Worm (Caenorhabditis elegans) whole organism, L1 larva: Measurements from ENCODE around the gene ZK354.6.
"Not testable (repeated sequence)": the region's sequence is repeated elsewhere in the genome, so short reads cannot be mapped to it uniquely, and the experiment has no call there.

ENCODE experiments used
- C04F5.9 ChIP-seq: sonication (generic microtip); optimal IDR thresholded peaks from 2 replicates; lab custom pipeline; 2016; ENCODE audit warnings: missing genetic modification characterization, missing compliant biosample characterization
- C16A3.4 ChIP-seq: fragments of 150-350 bp; optimal IDR thresholded peaks from 2 replicates; lab custom pipeline; 2014; ENCODE audit warnings: missing biosample characterization, missing genetic modification characterization
- C34B4.2 ChIP-seq: sonication (generic microtip); optimal IDR thresholded peaks from 2 replicates; lab custom pipeline; 2017; ENCODE audit warnings: mild to moderate bottlenecking, missing genetic modification characterization, missing compliant biosample characterization
- F16B12.6 ChIP-seq: fragments of 150-350 bp; optimal IDR thresholded peaks from 2 replicates; lab custom pipeline; 2014; ENCODE audit warnings: missing biosample characterization, missing genetic modification characterization
- alr-1 ChIP-seq: fragments of 200-800 bp; sonication (Bioruptor generic); optimal IDR thresholded peaks from 2 replicates; lab custom pipeline; 2018; ENCODE audit warnings: borderline replicate concordance, mild to moderate bottlenecking, missing genetic modification characterization, missing compliant biosample characterization
- ceh-82 ChIP-seq, 3 experiments: fragments of 150-350 bp in 1 of 3; sonication (generic microtip) in 2 of 3; optimal IDR thresholded peaks; 2 replicates each; lab custom pipeline; 2014 to 2017; ENCODE audit warnings: missing biosample characterization in 3 of 3, missing genetic modification characterization in 3 of 3
- ceh-90 ChIP-seq: sonication (generic microtip); optimal IDR thresholded peaks from 2 replicates; lab custom pipeline; 2016; ENCODE audit warnings: missing genetic modification characterization, missing compliant biosample characterization
- dpl-1 ChIP-seq, 3 experiments: fragments of 150-350 bp in 2 of 3; sonication (generic microtip) in 1 of 3; optimal IDR thresholded peaks; 2 replicates each; lab custom pipeline; 2014 to 2017; ENCODE audit warnings: missing biosample characterization in 3 of 3, missing genetic modification characterization in 3 of 3, missing genetic modification reagents in 3 of 3
- efl-1 ChIP-seq, 4 experiments: fragments of 150-350 bp; optimal IDR thresholded peaks in 3 of 4; peaks in 1 of 4; 1 replicate in 1 of 4; 2 replicates in 3 of 4; lab custom pipeline; 2014; ENCODE audit warnings: missing biosample characterization in 2 of 4, missing genetic modification characterization in 2 of 4, missing genetic modification reagents in 2 of 4
- elt-2 ChIP-seq: sonication (generic microtip); optimal IDR thresholded peaks from 2 replicates; lab custom pipeline; 2016; ENCODE audit warnings: missing genetic modification characterization, mild to moderate bottlenecking, inconsistent platforms, missing compliant biosample characterization, missing genetic modification reagents
- elt-3 ChIP-seq, 6 experiments: fragments of 150-350 bp in 1 of 6; sonication (generic microtip); optimal IDR thresholded peaks; 2 replicates each; lab custom pipeline; 2017 to 2018; ENCODE audit warnings: missing biosample characterization in 6 of 6, missing genetic modification characterization in 6 of 6, inconsistent platforms in 1 of 6
- ets-5 ChIP-seq: fragments of 200-800 bp; sonication (Bioruptor generic); IDR thresholded peaks from 2 replicates; pipeline ENCODE4 v1.3.6; 2022; ENCODE audit warnings: missing genetic modification characterization, missing compliant biosample characterization
- fkh-10 ChIP-seq: sonication (generic microtip); optimal IDR thresholded peaks from 2 replicates; lab custom pipeline; 2017; ENCODE audit warnings: missing biosample characterization, missing genetic modification reagents, missing genetic modification characterization
- grh-1 ChIP-seq: fragments of 200-800 bp; sonication (Bioruptor generic); IDR thresholded peaks from 2 replicates; pipeline ENCODE4 v1.3.6; 2022; ENCODE audit warnings: missing genetic modification reagents, missing genetic modification characterization, missing compliant biosample characterization
- hlh-17 ChIP-seq: fragments of 200-800 bp; sonication (Bioruptor generic); optimal IDR thresholded peaks from 2 replicates; lab custom pipeline; 2018; ENCODE audit warnings: missing genetic modification characterization, mild to moderate bottlenecking, missing compliant biosample characterization, moderate library complexity, borderline replicate concordance
- hpl-2 ChIP-seq: fragments of 150-350 bp; optimal IDR thresholded peaks from 2 replicates; lab custom pipeline; 2014; ENCODE audit warnings: missing biosample characterization, missing genetic modification reagents, missing genetic modification characterization
- lin-14 ChIP-seq: fragments of 200-800 bp; sonication (Bioruptor generic); optimal IDR thresholded peaks from 2 replicates; lab custom pipeline; 2018; ENCODE audit warnings: mild to moderate bottlenecking, missing genetic modification characterization, moderate library complexity, missing compliant biosample characterization
- lin-15B ChIP-seq: fragments of 150-350 bp; sonication (generic microtip); optimal IDR thresholded peaks from 3 replicates; lab custom pipeline; 2014; ENCODE audit warnings: missing biosample characterization, missing genetic modification characterization
- lin-39 ChIP-seq: fragments of 150-350 bp; optimal IDR thresholded peaks from 2 replicates; lab custom pipeline; 2014; ENCODE audit warnings: missing biosample characterization, missing genetic modification reagents, missing genetic modification characterization
- mab-9 ChIP-seq: fragments of 200-800 bp; sonication (Bioruptor generic); IDR thresholded peaks from 2 replicates; pipeline ENCODE4 v1.3.6; 2022; ENCODE audit warnings: missing genetic modification reagents, missing genetic modification characterization, missing compliant biosample characterization
- mdl-1 ChIP-seq, 2 experiments: fragments of 150-350 bp; optimal IDR thresholded peaks; 2 replicates each; lab custom pipeline; 2014 to 2017; ENCODE audit warnings: missing biosample characterization in 2 of 2, missing genetic modification characterization in 2 of 2, inconsistent platforms in 1 of 2
- nhr-19 ChIP-seq: fragments of 200-800 bp; sonication (Bioruptor generic); conservative IDR thresholded peaks from 2 replicates; pipeline ENCODE4 v1.3.6; 2022; ENCODE audit warnings: missing genetic modification characterization, missing compliant biosample characterization
- nhr-71 ChIP-seq: sonication (generic microtip); optimal IDR thresholded peaks from 2 replicates; lab custom pipeline; 2016; ENCODE audit warnings: mild to moderate bottlenecking, missing genetic modification characterization, moderate library complexity, missing compliant biosample characterization
- nhr-84 ChIP-seq: sonication (generic microtip); optimal IDR thresholded peaks from 2 replicates; lab custom pipeline; 2017; ENCODE audit warnings: missing biosample characterization, missing genetic modification characterization
- nhr-90 ChIP-seq: sonication (generic microtip); optimal IDR thresholded peaks from 2 replicates; lab custom pipeline; 2016; ENCODE audit warnings: mild to moderate bottlenecking, missing genetic modification characterization, missing compliant biosample characterization; ENCODE audit not compliant: poor library complexity
- rnt-1 ChIP-seq: sonication (generic microtip); optimal IDR thresholded peaks from 2 replicates; lab custom pipeline; 2016; ENCODE audit warnings: mild to moderate bottlenecking, missing genetic modification characterization, moderate library complexity, missing compliant biosample characterization
- snpc-4 ChIP-seq: fragments of 150-350 bp; optimal IDR thresholded peaks from 2 replicates; lab custom pipeline; 2014; ENCODE audit warnings: missing biosample characterization, missing genetic modification characterization
- snu-23 ChIP-seq: sonication (generic microtip); optimal IDR thresholded peaks from 2 replicates; lab custom pipeline; 2016; ENCODE audit warnings: missing genetic modification characterization, missing compliant biosample characterization
- sox-4 ChIP-seq: sonication (generic microtip); optimal IDR thresholded peaks from 2 replicates; lab custom pipeline; 2016; ENCODE audit warnings: missing genetic modification characterization, missing compliant biosample characterization
- sptf-1 ChIP-seq: fragments of 150-350 bp; optimal IDR thresholded peaks from 2 replicates; lab custom pipeline; 2014; ENCODE audit warnings: missing biosample characterization, missing genetic modification characterization
- swsn-7 ChIP-seq: sonication (generic microtip); optimal IDR thresholded peaks from 2 replicates; lab custom pipeline; 2016; ENCODE audit warnings: missing genetic modification characterization, missing compliant biosample characterization
- tbx-2 ChIP-seq: sonication (generic microtip); optimal IDR thresholded peaks from 2 replicates; lab custom pipeline; 2016; ENCODE audit warnings: missing genetic modification characterization, missing compliant biosample characterization
- unc-30 ChIP-seq: sonication (generic microtip); optimal IDR thresholded peaks from 2 replicates; lab custom pipeline; 2017; ENCODE audit warnings: missing biosample characterization, missing genetic modification characterization
- unc-86 ChIP-seq: sonication (generic microtip); optimal IDR thresholded peaks from 2 replicates; lab custom pipeline; 2016; ENCODE audit warnings: missing genetic modification characterization, missing compliant biosample characterization
- xbp-1 ChIP-seq: sonication (generic microtip); optimal IDR thresholded peaks from 2 replicates; lab custom pipeline; 2016; ENCODE audit warnings: missing genetic modification characterization, missing compliant biosample characterization
- zag-1 ChIP-seq: fragments of 150-350 bp; optimal IDR thresholded peaks from 2 replicates; lab custom pipeline; 2014; ENCODE audit warnings: missing biosample characterization, missing genetic modification characterization
- ztf-11 ChIP-seq, 2 experiments: sonication (generic microtip); optimal IDR thresholded peaks; 2 replicates each; lab custom pipeline; 2016 to 2017; ENCODE audit warnings: missing genetic modification characterization in 2 of 2, missing biosample characterization in 1 of 2, missing compliant biosample characterization in 1 of 2

ZK354.6 gene

ce11 chrIV:5317106-5317505 lies 19.8 kb upstream of the ZK354.6 start (continued):
- no peak for TF ChIP-seq lin-15B (tag; lab: Kevin White, UChicago)
- TF ChIP-seq mdl-1 (tag; optimal IDR thresholded peaks at IDR 0.05; lab: Kevin White, UChicago), result no peak
- TF ChIP-seq rnt-1, result no peak
- TF ChIP-seq F16B12.6, result no peak
- no peak for TF ChIP-seq nhr-84 (tag; lab: Kevin White, UChicago)
- no peak for TF ChIP-seq C04F5.9 (tag; lab: Kevin White, UChicago)
- no peak for TF ChIP-seq ztf-11 (tag; optimal IDR thresholded peaks at IDR 0.05; lab: Kevin White, UChicago)
- TF ChIP-seq hlh-17 (GFP tag; lab: Kevin White, UChicago), result no peak
- TF ChIP-seq grh-1 (GFP tag; lab: Robert Waterston, UW), result peak; percentile 64; the same call in 1 of the 2 replicates
- TF ChIP-seq lin-14, result no peak
- TF ChIP-seq nhr-19 (GFP tag; lab: Robert Waterston, UW), result peak; percentile 81
- no peak for TF ChIP-seq xbp-1
- no peak for TF ChIP-seq alr-1 (tag; lab: Kevin White, UChicago)
- peak; percentile 51 for TF ChIP-seq swsn-7
- no peak for TF ChIP-seq sptf-1 (tag; lab: Kevin White, UChicago)
- peak in 1 of 6 experiments; percentile 62 for TF ChIP-seq elt-3 (tag; optimal IDR thresholded peaks at IDR 0.05; lab: Kevin White, UChicago)
- peak; percentile 61 for TF ChIP-seq snu-23
- TF ChIP-seq ceh-90 (tag; lab: Kevin White, UChicago), result no peak
- peak; percentile 11 for TF ChIP-seq tbx-2 (tag; lab: Kevin White, UChicago)
- peak; percentile 97 for TF ChIP-seq snpc-4 (tag; lab: Kevin White, UChicago)
- TF ChIP-seq ets-5, result no peak
- TF ChIP-seq nhr-90, result peak; percentile 87
- peak; percentile 24; the same call in 1 of the 2 replicates for TF ChIP-seq mab-9
- peak; percentile 70 for TF ChIP-seq nhr-71 (tag; lab: Kevin White, UChicago)
- peak; percentile 5 to 30 for TF ChIP-seq efl-1 (optimal IDR thresholded peaks at IDR 0.05; lab: Kevin White, UChicago)
- no peak for TF ChIP-seq efl-1 (GFP tag; optimal IDR thresholded peaks at IDR 0.05 in 1 of 2; lab: Kevin White, UChicago)
- no peak for TF ChIP-seq zag-1 (tag; lab: Kevin White, UChicago)
- no peak for TF ChIP-seq unc-86 (tag; lab: Kevin White, UChicago)
- TF ChIP-seq elt-2 (tag; lab: Kevin White, UChicago), result peak; percentile 47
- peak; percentile 38 for TF ChIP-seq lin-39 (tag; lab: Kevin White, UChicago)
- no peak for TF ChIP-seq sox-4

DNA sequence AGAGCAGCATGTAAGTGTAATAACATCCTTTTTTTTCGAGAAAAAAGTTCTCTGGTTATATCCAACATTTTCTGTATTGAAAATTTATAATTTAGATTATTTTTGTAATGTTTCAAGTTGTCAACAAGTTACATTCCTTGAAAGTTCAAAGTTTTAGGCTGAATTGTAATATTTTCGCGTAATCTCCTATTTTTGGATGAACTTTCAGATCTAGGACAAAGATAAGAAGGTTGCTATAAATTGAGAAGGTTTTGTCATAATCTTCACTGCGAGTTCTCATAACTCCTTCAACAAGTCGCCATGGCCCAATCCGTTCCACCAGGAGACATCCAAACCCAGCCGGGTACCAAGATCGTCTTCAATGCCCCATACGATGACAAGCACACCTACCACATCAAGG lies 18.9 kb upstream of the ZK354.6 start, which contains the start of gene msp-65:
Gene msp-65, plus strand, starts transcription at position 301 of the 400 bp plus-strand sequence.
- not testable (repeated sequence) for TF ChIP-seq efl-1 (optimal IDR thresholded peaks at IDR 0.05; lab: Kevin White, UChicago)
- TF ChIP-seq efl-1 (GFP tag; optimal IDR thresholded peaks at IDR 0.05 in 1 of 2; lab: Kevin White, UChicago), result peak in 1 of 2 experiments; percentile 59
- TF ChIP-seq, all 84 proteins: peak for 1; not testable (repeated sequence) for 83

ce11 chrIV:5313011-5313410 lies 15.7 kb upstream of the ZK354.6 start, which contains the start of the genes msp-59 and ZK354.2:
TSS of gene msp-59 (minus strand) at chrIV:5313111.
TSS of gene ZK354.2 (plus strand) at chrIV:5313405.
- not testable (repeated sequence) for TF ChIP-seq C16A3.4; alr-1 (tag; lab: Kevin White, UChicago); C04F5.9 (tag; lab: Kevin White, UChicago)

- TF ChIP-seq dpl-1 (GFP tag; optimal IDR thresholded peaks at IDR 0.05; lab: Kevin White, UChicago) (no peak), fkh-10 (GFP tag; lab: Kevin White, UChicago) (no peak), C34B4.2 (no peak), rnt-1 (no peak), unc-30 (no peak), ceh-82 (tag; optimal IDR thresholded peaks at IDR 0.05; lab: Kevin White, UChicago) (no peak), unc-86 (tag; lab: Kevin White, UChicago) (no peak), lin-14 (no peak), hpl-2 (no peak), grh-1 (GFP tag; lab: Robert Waterston, UW) (no peak), ztf-11 (tag; optimal IDR thresholded peaks at IDR 0.05; lab: Kevin White, UChicago) (no peak), xbp-1 (no peak)
- TF ChIP-seq, all 84 proteins: peak for 0
These were observed 12.4 kb upstream of the ZK354.6 start, which contains the start of gene ZK354.3 for ce11 chrIV:5309742-5310141. TSS of gene ZK354.3 (plus strand) at chrIV:5310042.
